Worm (Caenorhabditis elegans): ENCODE data around the gene C18H7.12.

Gene C18H7.12

ce11 chrIV:620324-620723, 32.7 kb upstream of the C18H7.12 start (continued):
- TF ChIP-seq swsn-7 (tag; optimal IDR thresholded peaks at IDR 0.05): peak; percentile 56
- TF ChIP-seq efl-1 (optimal IDR thresholded peaks at IDR 0.05): peak; percentile 33 to 55
- TF ChIP-seq efl-1 (GFP tag; optimal IDR thresholded peaks at IDR 0.05 in 1 of 2): peak; percentile 44 to 96
- peak; percentile 51 for TF ChIP-seq nhr-20 (tag; optimal IDR thresholded peaks at IDR 0.05)
- TF ChIP-seq dsc-1 (tag; optimal IDR thresholded peaks at IDR 0.05): peak; percentile 48
- TF ChIP-seq mep-1 (tag; optimal IDR thresholded peaks at IDR 0.05): peak; percentile 4
- peak; percentile 64 for TF ChIP-seq nhr-19 (GFP tag; conservative IDR thresholded peaks at IDR 0.05)
- TF ChIP-seq xbp-1 (tag; optimal IDR thresholded peaks at IDR 0.05): peak; percentile 48
- TF ChIP-seq egl-27 (tag; optimal IDR thresholded peaks at IDR 0.05): no peak
- TF ChIP-seq snu-23 (GFP tag; optimal IDR thresholded peaks at IDR 0.05): peak; percentile 72
- peak; percentile 58 for TF ChIP-seq nhr-85 (tag)
- no peak for TF ChIP-seq hpl-2 (GFP tag; optimal IDR thresholded peaks at IDR 0.05)
- peak; percentile 11 for TF ChIP-seq irx-1 (tag; optimal IDR thresholded peaks at IDR 0.05)
- TF ChIP-seq ceh-8 (GFP tag; optimal IDR thresholded peaks at IDR 0.05): no peak
- no peak for TF ChIP-seq nhr-76 (tag; optimal IDR thresholded peaks at IDR 0.05)
- TF ChIP-seq pqm-1 (tag; optimal IDR thresholded peaks at IDR 0.05): no peak
- TF ChIP-seq ceh-88 (GFP tag; IDR thresholded peaks at IDR 0.05): no peak
- TF ChIP-seq efl-3 (GFP tag; optimal IDR thresholded peaks at IDR 0.05): no peak
- peak; percentile 22 for TF ChIP-seq tbx-2 (tag; optimal IDR thresholded peaks at IDR 0.05)
- peak; percentile 42 for TF ChIP-seq fos-1 (tag; optimal IDR thresholded peaks at IDR 0.05)
- peak; percentile 47 for TF ChIP-seq lin-14 (GFP tag; optimal IDR thresholded peaks at IDR 0.05)
- peak in 1 of 2 experiments; percentile 39 for TF ChIP-seq mdl-1 (tag; optimal IDR thresholded peaks at IDR 0.05)
- no peak for TF ChIP-seq tlp-1 (tag; optimal IDR thresholded peaks at IDR 0.05)
- TF ChIP-seq ceh-63 (GFP tag; optimal IDR thresholded peaks at IDR 0.05): no peak
- no peak for TF ChIP-seq blmp-1 (tag; optimal IDR thresholded peaks at IDR 0.05)
- TF ChIP-seq ceh-82 (tag; optimal IDR thresholded peaks at IDR 0.05): peak in 2 of 3 experiments; percentile 10 to 53
- TF ChIP-seq pag-3 (tag; optimal IDR thresholded peaks at IDR 0.05; ENCODE audit: borderline replicate concordance, insufficient read depth): no peak
- TF ChIP-seq lin-15B (tag; optimal IDR thresholded peaks at IDR 0.05): no peak
- TF ChIP-seq nhr-28 (tag; optimal IDR thresholded peaks at IDR 0.05): no peak
- TF ChIP-seq grh-1 (GFP tag; IDR thresholded peaks at IDR 0.05): no peak
- TF ChIP-seq dpl-1 (GFP tag; optimal IDR thresholded peaks at IDR 0.05): peak; percentile 3 to 53 (median 38)
- no peak for TF ChIP-seq Y116A8C.19 (tag; optimal IDR thresholded peaks at IDR 0.05; ENCODE audit: borderline replicate concordance)
- TF ChIP-seq lsy-2 (tag; optimal IDR thresholded peaks at IDR 0.05): peak; percentile 39 to 77
- TF ChIP-seq lir-3 (tag; optimal IDR thresholded peaks at IDR 0.05; ENCODE audit: poor library complexity): no peak
- peak; percentile 24 for TF ChIP-seq unc-130 (tag; optimal IDR thresholded peaks at IDR 0.05)
- peak; percentile 68 for TF ChIP-seq nhr-47 (tag; optimal IDR thresholded peaks at IDR 0.05)
- no peak for TF ChIP-seq sox-4 (tag; optimal IDR thresholded peaks at IDR 0.05)
- peak; percentile 36 to 68 for TF ChIP-seq lin-35 (GFP tag; optimal IDR thresholded peaks at IDR 0.05)
- no peak for TF ChIP-seq ceh-90 (tag; optimal IDR thresholded peaks at IDR 0.05)
- TF ChIP-seq lin-39 (tag; optimal IDR thresholded peaks at IDR 0.05): no peak
- no peak for TF ChIP-seq fkh-4 (tag; optimal IDR thresholded peaks at IDR 0.05; ENCODE audit: borderline replicate concordance)
- TF ChIP-seq jun-1 (tag; optimal IDR thresholded peaks at IDR 0.05): peak; percentile 51
- TF ChIP-seq aly-2 (tag; optimal IDR thresholded peaks at IDR 0.05): peak; percentile 48
- no peak for TF ChIP-seq zag-1 (tag; optimal IDR thresholded peaks at IDR 0.05)
- no peak for TF ChIP-seq zip-4 (GFP tag; optimal IDR thresholded peaks at IDR 0.05)
- no peak for TF ChIP-seq ces-1 (GFP tag; optimal IDR thresholded peaks at IDR 0.05)
